Fruit fly (Drosophila melanogaster) whole organism, adult: Measurements from ENCODE around the gene CG31157.

Experiments
- CG11617 ChIP-seq: fragments of 200-800 bp; sonication (Bioruptor generic); optimal IDR thresholded peaks from 2 replicates; lab custom pipeline; 2017; ENCODE audit warnings: mild to moderate bottlenecking, missing biosample characterization, missing genetic modification reagents, missing genetic modification characterization
- CG12768 ChIP-seq: fragments of 200-800 bp; sonication (Bioruptor generic); optimal IDR thresholded peaks from 2 replicates; lab custom pipeline; 2017; ENCODE audit warnings: missing biosample characterization, missing genetic modification characterization, mild to moderate bottlenecking, moderate library complexity, missing genetic modification reagents
- CG14711 ChIP-seq: fragments of 200-800 bp; sonication (Bioruptor generic); optimal IDR thresholded peaks from 2 replicates; lab custom pipeline; 2018; ENCODE audit warnings: missing biosample characterization, mild to moderate bottlenecking, missing genetic modification characterization, moderate library complexity
- CG7045 ChIP-seq: fragments of 200-800 bp; sonication (Bioruptor generic); optimal IDR thresholded peaks from 2 replicates; lab custom pipeline; 2017; ENCODE audit warnings: missing biosample characterization, mild to moderate bottlenecking, missing genetic modification characterization
- Clk ChIP-seq: fragments of 200-800 bp; sonication (Bioruptor generic); optimal IDR thresholded peaks from 2 replicates; lab custom pipeline; 2017; ENCODE audit warnings: missing biosample characterization, missing genetic modification characterization
- Crg-1 ChIP-seq: fragments of 200-800 bp; sonication (Bioruptor generic); optimal IDR thresholded peaks from 2 replicates; lab custom pipeline; 2016; ENCODE audit warnings: missing biosample characterization, missing genetic modification characterization
- Mnt ChIP-seq: fragments of 200-800 bp; sonication (Bioruptor generic); optimal IDR thresholded peaks from 2 replicates; lab custom pipeline; 2016; ENCODE audit warnings: missing biosample characterization, mild to moderate bottlenecking, missing genetic modification characterization
- bab1 ChIP-seq: fragments of 200-800 bp; sonication (Bioruptor generic); optimal IDR thresholded peaks from 3 replicates; lab custom pipeline; 2019; ENCODE audit warnings: missing biosample characterization, mild to moderate bottlenecking, missing genetic modification characterization, moderate library complexity
- ovo ChIP-seq: fragments of 200-800 bp; sonication (Bioruptor generic); optimal IDR thresholded peaks from 2 replicates; lab custom pipeline; 2016; ENCODE audit warnings: missing biosample characterization, missing genetic modification characterization
- pad ChIP-seq: fragments of 200-800 bp; sonication (Bioruptor generic); optimal IDR thresholded peaks from 3 replicates; lab custom pipeline; 2017; ENCODE audit warnings: missing biosample characterization, missing genetic modification characterization, mild to moderate bottlenecking, moderate library complexity, missing genetic modification reagents
- toe ChIP-seq: fragments of 200-800 bp; sonication (Bioruptor generic); optimal IDR thresholded peaks from 2 replicates; lab custom pipeline; 2016; ENCODE audit warnings: missing biosample characterization, missing genetic modification characterization

DNA sequence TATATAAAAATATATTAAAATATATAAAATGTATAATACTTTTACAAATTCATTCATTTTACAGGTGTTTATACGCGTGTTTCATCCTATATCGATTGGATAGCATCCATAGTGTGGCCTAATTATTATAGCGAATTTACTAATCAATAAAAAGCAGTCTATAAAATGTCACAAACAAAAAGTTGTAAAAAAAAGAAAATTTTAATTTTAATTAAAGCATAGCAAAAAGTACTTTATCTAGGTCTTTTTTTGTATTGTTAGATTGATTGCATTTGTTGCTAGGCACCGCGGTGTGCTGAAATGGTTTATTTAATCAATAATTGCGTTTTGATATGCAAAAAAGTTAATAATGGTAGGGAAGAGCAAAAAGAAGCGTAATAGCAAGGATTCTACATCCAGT is 3.7 kb upstream of the CG31157 start, which contains the start of gene CG45122:
- TF ChIP-seq pad (GFP tag; lab: Kevin White, UChicago) = no peak
- TF ChIP-seq Clk (GFP tag; lab: Kevin White, UChicago) = no peak
- TF ChIP-seq Mnt (GFP tag; lab: Kevin White, UChicago) = no peak
- TF ChIP-seq toe (GFP tag; lab: Kevin White, UChicago) = no peak
- no peak for TF ChIP-seq CG12768 (GFP tag; lab: Kevin White, UChicago)
- TF ChIP-seq CG11617 (GFP tag; lab: Kevin White, UChicago) = no peak
- no peak for TF ChIP-seq Crg-1 (GFP tag; lab: Kevin White, UChicago)
- TF ChIP-seq CG14711 (tag; lab: Kevin White, UChicago) = no peak
- TF ChIP-seq CG7045 (GFP tag; lab: Kevin White, UChicago) = no peak
- no peak for TF ChIP-seq ovo (GFP tag; lab: Kevin White, UChicago)
- TF ChIP-seq bab1 (GFP tag; lab: Kevin White, UChicago) = no peak
